Worm (Caenorhabditis elegans): ENCODE data around the gene gcy-34.

DNA sequence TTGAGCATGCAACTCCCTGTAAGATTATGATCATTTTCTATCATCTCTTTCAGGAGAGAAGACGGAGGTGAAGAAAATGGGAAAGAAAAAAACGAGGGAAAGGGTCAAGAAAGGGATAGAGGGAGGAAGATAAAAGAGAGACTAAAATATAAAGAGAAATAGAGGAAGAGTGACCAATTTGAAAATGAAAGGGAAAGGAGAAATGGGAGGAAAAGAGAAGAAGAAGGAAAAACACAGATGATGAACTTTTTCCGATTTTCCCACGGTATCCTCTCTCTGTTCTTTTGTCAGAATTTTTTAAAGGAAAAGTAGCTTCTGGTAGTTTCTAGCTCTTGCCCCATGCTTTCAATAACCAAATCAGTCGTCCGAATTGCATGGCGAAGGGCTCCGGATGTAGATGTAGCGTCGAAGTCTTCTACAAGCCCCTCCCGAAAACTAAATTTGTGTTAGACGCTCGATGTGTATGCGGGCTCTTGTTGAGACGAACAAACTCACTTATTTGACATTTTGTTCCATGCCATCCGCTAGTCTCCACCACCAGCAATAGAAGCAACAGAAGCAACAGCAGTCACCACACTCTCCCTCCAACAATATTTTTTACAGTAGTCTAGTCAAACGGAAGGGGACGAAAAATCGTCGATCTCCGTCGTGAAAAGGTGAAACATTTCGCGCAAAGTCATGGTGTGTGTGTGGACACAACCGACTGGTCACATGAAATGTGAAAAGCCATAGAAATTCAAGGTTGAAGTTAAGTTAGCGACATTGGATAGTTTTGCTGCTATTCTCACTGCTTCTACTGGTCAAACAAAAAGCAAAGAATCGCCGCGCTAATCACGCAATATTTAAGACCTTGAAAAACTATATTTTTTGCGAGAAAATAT, 5.9 kb upstream of the gcy-34 start, which contains the start of gene somi-1:
- TF ChIP-seq ztf-4 (tag; optimal IDR thresholded peaks at IDR 0.05) = no peak
- TF ChIP-seq unc-62 (GFP tag; optimal IDR thresholded peaks at IDR 0.05) = no peak
- TF ChIP-seq R02D3.7 (tag; optimal IDR thresholded peaks at IDR 0.05) = no peak
- no peak for TF ChIP-seq nhr-77 (tag; optimal IDR thresholded peaks at IDR 0.05)
- no peak for TF ChIP-seq lin-11 (tag; optimal IDR thresholded peaks at IDR 0.05)
- TF ChIP-seq alr-1 (tag; optimal IDR thresholded peaks at IDR 0.05) = no peak
- TF ChIP-seq nhr-11 (tag; optimal IDR thresholded peaks at IDR 0.05) = no peak
- no peak for TF ChIP-seq ZK546.5 (tag; optimal IDR thresholded peaks at IDR 0.05)

Measured in whole organism, L2 larva.